Worm (Caenorhabditis elegans): ENCODE measurements around the gene srv-10.

srv-10 gene

DNA sequence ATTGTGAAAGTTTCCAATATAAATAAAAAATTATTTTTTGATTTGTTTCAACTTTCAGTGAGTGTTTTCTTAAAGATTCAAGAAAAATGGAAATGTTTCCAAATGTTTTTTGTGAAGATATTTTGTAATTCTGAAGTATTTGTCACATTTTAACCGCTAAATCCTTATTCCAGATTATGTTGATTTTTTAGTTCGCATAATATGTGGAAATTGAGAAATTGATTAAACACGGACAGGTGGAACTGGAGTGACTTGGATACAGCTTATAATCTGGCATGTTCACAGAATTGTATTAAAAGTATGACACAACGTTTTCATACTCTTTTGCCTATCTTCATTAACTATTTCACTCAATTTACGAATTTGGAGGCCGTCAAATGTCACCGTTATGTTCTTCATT lies 31.7 kb downstream of the srv-10 start, which contains the start of gene lurp-3:
lurp-3 (plus strand) TSS at position 301 of the 400 bp plus-strand sequence.
- TF ChIP-seq W03F9.2 (tag; optimal IDR thresholded peaks at IDR 0.05) (no peak), him-1 (tag; optimal IDR thresholded peaks at IDR 0.05) (no peak), dao-5 (tag; optimal IDR thresholded peaks at IDR 0.05) (no peak)

DNA sequence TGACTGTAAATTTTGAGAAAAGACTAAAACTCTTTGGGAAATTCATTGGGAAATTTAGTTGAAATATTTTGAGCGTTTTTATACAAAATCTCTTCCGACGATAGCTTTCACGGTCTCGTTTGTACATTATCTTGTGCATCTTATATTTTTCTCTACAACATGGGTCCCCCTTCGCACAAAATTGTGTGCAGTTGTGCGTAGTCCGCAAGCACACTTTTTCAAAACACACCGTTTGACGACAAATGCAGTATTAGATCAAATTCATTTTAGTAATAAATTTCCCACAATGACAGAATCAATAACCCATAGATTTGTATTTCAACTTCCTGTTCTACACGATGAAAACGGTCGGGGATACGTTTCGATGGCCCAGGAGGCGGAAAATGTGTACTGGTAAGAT lies 34.1 kb downstream of the srv-10 start, which contains the start of gene F25H9.2:
F25H9.2 (plus strand) TSS at position 226 of the 400 bp plus-strand sequence.
- TF ChIP-seq him-1 (tag; optimal IDR thresholded peaks at IDR 0.05): no peak
- TF ChIP-seq dao-5 (tag; optimal IDR thresholded peaks at IDR 0.05): no peak
- no peak for TF ChIP-seq W03F9.2 (tag; optimal IDR thresholded peaks at IDR 0.05)

DNA sequence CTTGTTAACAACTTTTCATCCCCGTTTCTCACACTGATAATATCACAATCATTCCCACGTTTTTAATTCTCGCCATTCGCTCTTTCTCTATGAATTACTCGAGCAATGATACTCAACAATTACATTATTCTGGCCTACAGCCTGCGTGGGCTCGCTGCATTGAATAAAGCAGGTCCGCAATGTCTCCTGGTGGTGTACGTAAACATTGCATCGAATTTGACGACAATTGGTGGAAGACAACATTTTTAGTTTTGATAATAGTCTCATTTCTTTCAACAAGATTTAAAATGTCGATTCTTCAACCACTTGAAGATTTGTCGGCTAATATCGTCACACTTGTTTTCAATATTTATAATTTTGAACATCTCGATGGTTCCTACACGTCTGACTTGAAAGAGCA lies 35.6 kb downstream of the srv-10 start, which contains the start of gene bath-39:
bath-39 (plus strand) TSS at position 137 of the 400 bp plus-strand sequence.
- TF ChIP-seq him-1 (tag; optimal IDR thresholded peaks at IDR 0.05): no peak
- no peak for TF ChIP-seq dao-5 (tag; optimal IDR thresholded peaks at IDR 0.05)
- TF ChIP-seq W03F9.2 (tag; optimal IDR thresholded peaks at IDR 0.05): no peak

DNA sequence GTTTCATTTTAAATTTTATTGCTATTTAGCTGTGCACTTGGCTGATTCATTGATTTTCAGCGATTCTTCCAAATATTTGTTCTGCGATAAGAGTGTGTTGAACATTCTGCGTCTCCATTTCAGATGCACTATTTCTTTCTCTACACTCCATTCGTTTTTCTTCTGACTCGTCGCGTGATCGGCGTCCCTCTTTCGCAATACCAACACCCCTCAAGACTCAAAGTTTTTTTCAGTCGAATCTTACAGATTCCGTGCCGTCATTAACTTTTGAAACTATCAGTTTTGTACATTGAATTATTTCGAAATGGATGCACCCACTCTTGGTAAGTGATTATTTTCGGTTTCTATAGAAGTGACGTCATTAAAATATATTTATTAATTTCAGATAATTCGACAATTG lies 39.3 kb downstream of the srv-10 start, which contains the start of gene frm-10:
frm-10 (plus strand) TSS at position 234 of the 400 bp plus-strand sequence.
- TF ChIP-seq dao-5 (tag; optimal IDR thresholded peaks at IDR 0.05) (no peak), W03F9.2 (tag; optimal IDR thresholded peaks at IDR 0.05) (peak; percentile 55), him-1 (tag; optimal IDR thresholded peaks at IDR 0.05) (no peak)

DNA sequence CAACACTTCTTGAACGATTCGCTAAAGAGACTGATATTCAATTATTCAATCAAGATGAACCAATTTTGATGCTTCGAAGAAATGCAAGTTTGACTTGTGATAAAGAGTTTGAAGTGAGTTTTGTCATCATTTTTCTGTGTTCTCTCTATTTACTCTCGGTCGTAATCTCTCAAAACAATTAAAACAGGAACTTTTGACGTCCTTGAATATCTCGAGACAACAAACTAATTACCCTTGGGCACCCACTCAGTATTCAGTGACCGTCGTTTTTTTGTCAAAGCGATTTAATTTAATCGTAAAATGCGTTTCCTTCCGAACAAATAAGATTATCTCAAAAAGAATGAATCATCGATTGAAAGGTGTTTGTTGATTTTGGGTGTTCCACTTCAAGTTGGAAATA lies 40.4 kb downstream of the srv-10 start:
- TF ChIP-seq W03F9.2 (tag; optimal IDR thresholded peaks at IDR 0.05) (no peak), him-1 (tag; optimal IDR thresholded peaks at IDR 0.05) (no peak), dao-5 (tag; optimal IDR thresholded peaks at IDR 0.05) (no peak)

DNA sequence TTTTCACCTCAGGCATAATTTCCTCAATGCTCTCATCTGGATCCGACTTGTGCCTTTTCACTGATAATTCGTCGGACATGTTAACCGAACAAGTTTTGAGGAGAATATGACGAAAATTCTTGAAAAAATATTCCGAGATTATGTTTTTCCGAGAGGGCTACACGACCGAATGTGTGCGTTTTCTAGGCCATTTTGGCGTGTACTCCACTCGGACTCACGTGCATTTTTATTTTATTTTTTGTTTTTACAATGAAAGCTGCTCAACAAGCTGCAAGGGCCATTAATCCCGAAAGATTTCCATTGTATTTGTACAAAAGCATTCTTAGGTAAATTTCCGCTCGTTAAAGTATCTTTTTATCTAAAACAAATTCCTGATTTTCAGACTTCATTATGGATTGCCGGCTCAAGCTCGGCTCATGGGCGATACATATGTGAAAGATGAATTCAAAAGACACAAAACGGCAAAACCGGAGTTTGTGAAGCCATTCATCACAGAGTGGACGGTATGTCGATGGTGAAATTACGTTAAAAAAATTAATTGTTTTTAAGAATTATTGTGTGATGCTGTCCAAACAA lies 44.6 kb downstream of the srv-10 start, which contains the start of the genes F25H9.6 and F25H9.7:
F25H9.6 (minus strand) TSS at position 172 of the 576 bp plus-strand sequence.
F25H9.7 (plus strand) TSS at position 187 of the 576 bp plus-strand sequence.
- TF ChIP-seq W03F9.2 (tag; optimal IDR thresholded peaks at IDR 0.05): peak; percentile 73
- TF ChIP-seq him-1 (tag; optimal IDR thresholded peaks at IDR 0.05): peak; percentile 80
- TF ChIP-seq dao-5 (tag; optimal IDR thresholded peaks at IDR 0.05): no peak

DNA sequence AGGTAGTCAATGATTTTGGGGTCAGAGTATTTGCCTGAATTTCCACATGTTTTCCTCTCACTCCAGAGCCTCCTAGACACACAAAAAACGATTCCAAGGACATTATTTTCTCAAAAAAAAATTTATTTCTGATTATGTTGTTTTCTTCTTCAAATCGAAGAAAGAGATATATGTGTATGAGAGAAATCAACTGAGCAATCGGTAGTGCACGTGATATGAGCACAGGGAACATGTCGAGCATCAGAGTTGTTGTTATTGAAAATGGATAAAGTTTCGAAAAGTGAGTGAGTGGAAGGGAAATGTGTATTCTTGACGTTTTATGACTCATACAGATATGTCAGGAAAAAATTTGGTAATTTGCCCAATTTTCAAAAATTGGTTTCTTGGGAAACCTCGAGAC lies 48.4 kb downstream of the srv-10 start:
- no peak for TF ChIP-seq dao-5 (tag; optimal IDR thresholded peaks at IDR 0.05)
- TF ChIP-seq W03F9.2 (tag; optimal IDR thresholded peaks at IDR 0.05): no peak
- TF ChIP-seq him-1 (tag; optimal IDR thresholded peaks at IDR 0.05): no peak

DNA sequence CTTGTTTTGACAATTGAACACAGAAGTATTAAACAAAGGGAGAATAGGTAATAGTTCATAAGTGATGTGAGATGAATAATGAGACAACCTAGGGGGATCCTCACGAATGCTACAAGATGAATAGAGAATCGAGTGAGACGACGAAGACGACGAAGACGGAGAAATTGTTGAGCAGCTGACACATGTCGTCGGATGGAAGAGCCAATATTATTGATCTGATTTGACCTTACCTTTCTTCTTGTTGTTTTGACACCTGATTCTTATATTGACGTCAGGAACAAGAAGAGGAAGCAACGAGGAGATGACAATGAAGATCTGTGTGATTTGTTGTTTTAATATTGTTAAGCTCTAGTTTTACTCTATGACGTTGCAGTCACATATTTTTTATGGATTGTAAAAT lies 49.8 kb downstream of the srv-10 start, which contains the start of gene T10G3.1:
T10G3.1 (minus strand) TSS at position 213 of the 400 bp plus-strand sequence.
- TF ChIP-seq W03F9.2 (tag; optimal IDR thresholded peaks at IDR 0.05) (no peak), dao-5 (tag; optimal IDR thresholded peaks at IDR 0.05) (no peak), him-1 (tag; optimal IDR thresholded peaks at IDR 0.05) (no peak)
